Fruit fly (Drosophila melanogaster): ENCODE data around the gene ex.
A peak's percentile ranks its signal among the peaks of the same experiment; 100 is the strongest.

ex gene

dm6 chr2L:471021-471479 is 40.0 kb downstream of the ex start (continued):
- TF ChIP-seq D (optimal IDR thresholded peaks at IDR 0.05) = no peak
- TF ChIP-seq D (GFP tag; optimal IDR thresholded peaks at IDR 0.05) = peak; percentile 42
- no peak for TF ChIP-seq CG2199 (GFP tag; IDR thresholded peaks at IDR 0.05)
- TF ChIP-seq hbn (GFP tag; IDR thresholded peaks at IDR 0.05; ENCODE audit: partially characterized antibody) = no peak
- TF ChIP-seq CG7372 (GFP tag; IDR thresholded peaks at IDR 0.05) = no peak
- peak; percentile 70 for TF ChIP-seq CG17385 (GFP tag; optimal IDR thresholded peaks at IDR 0.05)
- no peak for TF ChIP-seq CG34376 (GFP tag; optimal IDR thresholded peaks at IDR 0.05)
- no peak for TF ChIP-seq CG13624 (GFP tag; optimal IDR thresholded peaks at IDR 0.05)
- TF ChIP-seq CG18011 (GFP tag; optimal IDR thresholded peaks at IDR 0.05) = peak; percentile 26
- TF ChIP-seq CG5180 (GFP tag; optimal IDR thresholded peaks at IDR 0.05) = no peak
- TF ChIP-seq CG30431 (GFP tag; optimal IDR thresholded peaks at IDR 0.05) = no peak
- no peak for TF ChIP-seq H15 (GFP tag; IDR thresholded peaks at IDR 0.05)
- TF ChIP-seq Usf (GFP tag; optimal IDR thresholded peaks at IDR 0.05) = no peak
- no peak for TF ChIP-seq Doc3 (GFP tag; IDR thresholded peaks at IDR 0.05; ENCODE audit: partially characterized antibody)
- TF ChIP-seq run (tag; optimal IDR thresholded peaks at IDR 0.05) = peak; percentile 68
- no peak for TF ChIP-seq CG12236 (GFP tag; optimal IDR thresholded peaks at IDR 0.05)
- TF ChIP-seq Ptx1 (GFP tag; IDR thresholded peaks at IDR 0.05) = 0 out of 2 replicates have a peak, but pooled peaks have one; percentile 79
- TF ChIP-seq CG9727 (GFP tag; optimal IDR thresholded peaks at IDR 0.05) = peak; percentile 29
- no peak for TF ChIP-seq CG4730 (GFP tag; IDR thresholded peaks at IDR 0.05)
- TF ChIP-seq CG10147 (GFP tag; optimal IDR thresholded peaks at IDR 0.05) = peak; percentile 49
- TF ChIP-seq D19A (tag; optimal IDR thresholded peaks at IDR 0.05) = peak; percentile 8
- no peak for TF ChIP-seq HLH4C (GFP tag; IDR thresholded peaks at IDR 0.05; ENCODE audit: partially characterized antibody)
- TF ChIP-seq Ets97D (GFP tag; optimal IDR thresholded peaks at IDR 0.05) = no peak
- no peak for TF ChIP-seq CrebB (tag; optimal IDR thresholded peaks at IDR 0.05)
- peak; percentile 76 for TF ChIP-seq CG7839 (tag; optimal IDR thresholded peaks at IDR 0.05)
- TF ChIP-seq p53 (GFP tag; optimal IDR thresholded peaks at IDR 0.05) = no peak
- peak; percentile 42 for TF ChIP-seq CG1529 (GFP tag; optimal IDR thresholded peaks at IDR 0.05)
- peak; percentile 9 for TF ChIP-seq zf30C (GFP tag; optimal IDR thresholded peaks at IDR 0.05)
- no peak for TF ChIP-seq tna (GFP tag; IDR thresholded peaks at IDR 0.05; ENCODE audit: partially characterized antibody)
- TF ChIP-seq Hr39 (optimal IDR thresholded peaks at IDR 0.05) = no peak
- TF ChIP-seq NC2β (GFP tag; optimal IDR thresholded peaks at IDR 0.05) = no peak
- peak; percentile 8 for TF ChIP-seq CG12659 (GFP tag; optimal IDR thresholded peaks at IDR 0.05)
- peak; percentile 80 for TF ChIP-seq CG2712 (tag; optimal IDR thresholded peaks at IDR 0.05)
- TF ChIP-seq CG1602 (GFP tag; optimal IDR thresholded peaks at IDR 0.05) = peak; percentile 43
- no peak for TF ChIP-seq stc (GFP tag; IDR thresholded peaks at IDR 0.05)
- TF ChIP-seq Hr78 (GFP tag; optimal IDR thresholded peaks at IDR 0.05) = no peak
- TF ChIP-seq CG12299 (tag; optimal IDR thresholded peaks at IDR 0.05) = peak; percentile 25
- TF ChIP-seq gro (GFP tag; optimal IDR thresholded peaks at IDR 0.05) = no peak
- TF ChIP-seq CG11504 (tag; optimal IDR thresholded peaks at IDR 0.05) = peak; percentile 74
- no peak for TF ChIP-seq amos (GFP tag; IDR thresholded peaks at IDR 0.05; ENCODE audit: partially characterized antibody)
- TF ChIP-seq lab (GFP tag; optimal IDR thresholded peaks at IDR 0.05) = peak; percentile 76
- no peak for TF ChIP-seq E2f1 (GFP tag; IDR thresholded peaks at IDR 0.05)
- TF ChIP-seq CG6813 (GFP tag; optimal IDR thresholded peaks at IDR 0.05) = peak; percentile 1
- peak; percentile 2 for TF ChIP-seq dmrt11E (tag; optimal IDR thresholded peaks at IDR 0.05)
- no peak for TF ChIP-seq CG32532 (GFP tag; IDR thresholded peaks at IDR 0.05)
- TF ChIP-seq dpn (GFP tag; optimal IDR thresholded peaks at IDR 0.05) = peak in 1 of 2 experiments; percentile 20
- TF ChIP-seq CG8924 (tag; optimal IDR thresholded peaks at IDR 0.05) = peak; percentile 56
- TF ChIP-seq schlank (tag; optimal IDR thresholded peaks at IDR 0.05) = no peak
- no peak for TF ChIP-seq ttk (GFP tag; IDR thresholded peaks at IDR 0.05)
- TF ChIP-seq zen2 (GFP tag; IDR thresholded peaks at IDR 0.05; ENCODE audit: partially characterized antibody) = no peak
- TF ChIP-seq CG2120 (GFP tag; optimal IDR thresholded peaks at IDR 0.05) = no peak
